Worm (Caenorhabditis elegans): ENCODE measurements around the gene R155.3.

- TF ChIP-seq nhr-84 (tag; optimal IDR thresholded peaks at IDR 0.05): no peak
- TF ChIP-seq elt-3 (tag; optimal IDR thresholded peaks at IDR 0.05): peak in 3 of 6 experiments; percentile 80 to 89 (median 88)
Observed at ce11 chrIII:1926456-1926855, 50.1 kb downstream of the R155.3 start.
